Worm (Caenorhabditis elegans) whole organism, L4 larva: ENCODE data around the gene nstp-5.

Experiments used
- R02D3.7 ChIP-seq: fragments of 150-350 bp; sonication (generic microtip); optimal IDR thresholded peaks from 3 replicates; lab custom pipeline; 2014; ENCODE audit warnings: missing biosample characterization, missing genetic modification characterization
- T20F7.1 ChIP-seq: fragments of 200-800 bp; sonication (Bioruptor generic); optimal IDR thresholded peaks from 2 replicates; lab custom pipeline; 2018; ENCODE audit warnings: mild to moderate bottlenecking, missing genetic modification characterization, missing compliant biosample characterization
- T26A8.4 ChIP-seq: fragments of 200-800 bp; sonication (Bioruptor generic); IDR thresholded peaks from 2 replicates; pipeline ENCODE4 v1.3.6; 2022; ENCODE audit warnings: missing genetic modification characterization, missing compliant biosample characterization
- Y5F2A.4 ChIP-seq: fragments of 200-800 bp; sonication (Bioruptor generic); optimal IDR thresholded peaks from 2 replicates; lab custom pipeline; 2018; ENCODE audit warnings: mild to moderate bottlenecking, missing genetic modification characterization, missing compliant biosample characterization
- Y75B8A.6 ChIP-seq: fragments of 200-800 bp; sonication (Bioruptor generic); IDR thresholded peaks from 2 replicates; pipeline ENCODE4 v1.3.6; 2022; ENCODE audit warnings: missing genetic modification reagents, missing genetic modification characterization, missing compliant biosample characterization
- ZK337.2 ChIP-seq: fragments of 200-800 bp; sonication (Bioruptor generic); IDR thresholded peaks from 2 replicates; pipeline ENCODE4 v1.3.6; 2022; ENCODE audit warnings: missing genetic modification reagents, missing genetic modification characterization, missing compliant biosample characterization
- ama-1 ChIP-seq: fragments of 150-350 bp; optimal IDR thresholded peaks from 2 replicates; lab custom pipeline; 2014; ENCODE audit warnings: inconsistent platforms, mixed read lengths
- attf-4 ChIP-seq: sonication (generic microtip); optimal IDR thresholded peaks from 3 replicates; lab custom pipeline; 2017; ENCODE audit warnings: missing biosample characterization, missing genetic modification characterization
- ceh-20 ChIP-seq: fragments of 200-800 bp; sonication (Bioruptor generic); IDR thresholded peaks from 2 replicates; pipeline ENCODE4 v1.3.6; 2022; ENCODE audit warnings: missing genetic modification reagents, missing genetic modification characterization, missing compliant biosample characterization
- ceh-28 ChIP-seq: fragments of 150-350 bp; optimal IDR thresholded peaks from 2 replicates; lab custom pipeline; 2014; ENCODE audit warnings: missing biosample characterization, missing genetic modification reagents, missing genetic modification characterization
- ceh-82 ChIP-seq: sonication (generic microtip); optimal IDR thresholded peaks from 2 replicates; lab custom pipeline; 2017; ENCODE audit warnings: missing biosample characterization, missing genetic modification characterization
- ces-1 ChIP-seq: fragments of 150-350 bp; sonication (generic microtip); optimal IDR thresholded peaks from 4 replicates; lab custom pipeline; 2014; ENCODE audit warnings: missing biosample characterization, missing genetic modification reagents, missing genetic modification characterization
- dmd-6 ChIP-seq: fragments of 200-800 bp; sonication (Bioruptor generic); IDR thresholded peaks from 2 replicates; pipeline ENCODE4 v1.3.6; 2022; ENCODE audit warnings: missing genetic modification reagents, missing genetic modification characterization, missing compliant biosample characterization
- dmd-8 ChIP-seq: fragments of 200-800 bp; sonication (Bioruptor generic); IDR thresholded peaks from 2 replicates; pipeline ENCODE4 v1.3.6; 2022; ENCODE audit warnings: missing genetic modification characterization, missing compliant biosample characterization
- dpl-1 ChIP-seq: fragments of 150-350 bp; optimal IDR thresholded peaks from 2 replicates; lab custom pipeline; 2014; ENCODE audit warnings: missing biosample characterization, missing genetic modification reagents, missing genetic modification characterization
- dve-1 ChIP-seq: sonication (generic microtip); optimal IDR thresholded peaks from 2 replicates; lab custom pipeline; 2017; ENCODE audit warnings: antibody characterized with exemption, mild to moderate bottlenecking, missing genetic modification characterization, missing compliant biosample characterization; ENCODE audit not compliant: insufficient read depth
- hlh-11 ChIP-seq: fragments of 200-800 bp; sonication (Bioruptor generic); optimal IDR thresholded peaks from 2 replicates; lab custom pipeline; 2018; ENCODE audit warnings: mild to moderate bottlenecking, missing genetic modification characterization, missing compliant biosample characterization
- hlh-30 ChIP-seq: sonication (generic microtip); optimal IDR thresholded peaks from 2 replicates; lab custom pipeline; 2017; ENCODE audit warnings: antibody characterized with exemption, mild to moderate bottlenecking, missing genetic modification characterization, missing compliant biosample characterization; ENCODE audit not compliant: insufficient read depth
- hmg-1.1 ChIP-seq: fragments of 200-800 bp; sonication (Bioruptor generic); IDR thresholded peaks from 2 replicates; pipeline ENCODE4 v1.3.6; 2022; ENCODE audit warnings: missing genetic modification reagents, missing genetic modification characterization, missing compliant biosample characterization
- jun-1 ChIP-seq: fragments of 150-350 bp; optimal IDR thresholded peaks from 2 replicates; lab custom pipeline; 2014; ENCODE audit warnings: missing biosample characterization, missing genetic modification reagents, missing genetic modification characterization
- lin-15B ChIP-seq: fragments of 150-350 bp; sonication (generic microtip); optimal IDR thresholded peaks from 3 replicates; lab custom pipeline; 2014; ENCODE audit warnings: missing biosample characterization, missing genetic modification characterization
- lin-29 ChIP-seq: fragments of 200-800 bp; sonication (Bioruptor generic); IDR thresholded peaks from 2 replicates; pipeline ENCODE4 v1.3.6; 2022; ENCODE audit warnings: missing genetic modification reagents, missing genetic modification characterization, missing compliant biosample characterization
- lir-3 ChIP-seq: sonication (generic microtip); optimal IDR thresholded peaks from 2 replicates; lab custom pipeline; 2016; ENCODE audit warnings: mild to moderate bottlenecking, missing genetic modification characterization, missing compliant biosample characterization
- madf-9 ChIP-seq: fragments of 200-800 bp; sonication (Bioruptor generic); conservative IDR thresholded peaks from 2 replicates; pipeline ENCODE4 v1.3.6; 2022; ENCODE audit warnings: missing genetic modification reagents, missing genetic modification characterization, missing compliant biosample characterization
- mdl-1 ChIP-seq, 2 experiments: fragments of 150-350 bp in 1 of 2; sonication (generic microtip) in 1 of 2; optimal IDR thresholded peaks; 2 replicates each; lab custom pipeline; 2014 to 2017; ENCODE audit warnings: missing biosample characterization in 2 of 2, missing genetic modification characterization in 2 of 2
- mdt-29 ChIP-seq: fragments of 200-800 bp; sonication (Bioruptor generic); IDR thresholded peaks from 2 replicates; pipeline ENCODE4 v1.3.6; 2022; ENCODE audit warnings: missing genetic modification reagents, missing genetic modification characterization, missing compliant biosample characterization
- mep-1 ChIP-seq: fragments of 150-350 bp; sonication (generic microtip); optimal IDR thresholded peaks from 3 replicates; lab custom pipeline; 2014; ENCODE audit warnings: missing biosample characterization, missing genetic modification characterization
- mxl-3 ChIP-seq: fragments of 200-800 bp; sonication (Bioruptor generic); optimal IDR thresholded peaks from 2 replicates; lab custom pipeline; 2018; ENCODE audit warnings: mild to moderate bottlenecking, missing genetic modification characterization, missing compliant biosample characterization
- nhr-11 ChIP-seq: fragments of 150-350 bp; optimal IDR thresholded peaks from 2 replicates; lab custom pipeline; 2014; ENCODE audit warnings: missing biosample characterization, missing genetic modification characterization
- nhr-111 ChIP-seq: fragments of 200-800 bp; sonication (Bioruptor generic); optimal IDR thresholded peaks from 2 replicates; lab custom pipeline; 2018; ENCODE audit warnings: mild to moderate bottlenecking, missing genetic modification characterization, missing compliant biosample characterization
- nhr-237 ChIP-seq: sonication (generic microtip); optimal IDR thresholded peaks from 2 replicates; lab custom pipeline; 2017; ENCODE audit warnings: missing biosample characterization, missing genetic modification characterization
- nhr-28 ChIP-seq: fragments of 150-350 bp; optimal IDR thresholded peaks from 2 replicates; lab custom pipeline; 2014; ENCODE audit warnings: missing biosample characterization, missing genetic modification characterization
- nhr-48 ChIP-seq: sonication (generic microtip); optimal IDR thresholded peaks from 2 replicates; lab custom pipeline; 2016; ENCODE audit warnings: mild to moderate bottlenecking, missing genetic modification characterization, missing compliant biosample characterization
- nhr-6 ChIP-seq: fragments of 150-350 bp; optimal IDR thresholded peaks from 2 replicates; lab custom pipeline; 2014; ENCODE audit warnings: missing biosample characterization, missing genetic modification characterization
- nhr-76 ChIP-seq: fragments of 150-350 bp; optimal IDR thresholded peaks from 2 replicates; lab custom pipeline; 2014; ENCODE audit warnings: missing biosample characterization, missing genetic modification characterization
- nhr-77 ChIP-seq: fragments of 150-350 bp; optimal IDR thresholded peaks from 2 replicates; lab custom pipeline; 2014; ENCODE audit warnings: missing biosample characterization, missing genetic modification characterization
- pha-4 ChIP-seq, 2 experiments: fragments of 150-350 bp in 1 of 2; fragments of 200-800 bp in 1 of 2; sonication (Bioruptor generic) in 1 of 2; IDR thresholded peaks in 1 of 2; optimal IDR thresholded peaks in 1 of 2; 2 replicates each; pipeline versions ENCODE4 v1.3.6 to Lab custom; 2014 to 2022; ENCODE audit warnings: missing genetic modification characterization in 2 of 2, missing genetic modification reagents in 2 of 2, missing biosample characterization in 1 of 2, missing compliant biosample characterization in 1 of 2
- pqm-1 ChIP-seq: sonication (generic microtip); optimal IDR thresholded peaks from 2 replicates; lab custom pipeline; 2017; ENCODE audit warnings: missing biosample characterization, missing genetic modification characterization
- saeg-2 ChIP-seq: fragments of 200-800 bp; sonication (Bioruptor generic); IDR thresholded peaks from 2 replicates; pipeline ENCODE4 v1.3.6; 2022; ENCODE audit warnings: missing genetic modification reagents, missing genetic modification characterization, missing compliant biosample characterization
- snpc-4 ChIP-seq: fragments of 150-350 bp; optimal IDR thresholded peaks from 2 replicates; lab custom pipeline; 2014; ENCODE audit warnings: missing biosample characterization, missing genetic modification characterization
- zip-11 ChIP-seq: fragments of 200-800 bp; sonication (Bioruptor generic); IDR thresholded peaks from 2 replicates; pipeline ENCODE4 v1.3.6; 2022; ENCODE audit warnings: missing genetic modification characterization, missing compliant biosample characterization
- zip-2 ChIP-seq: fragments of 150-350 bp; optimal IDR thresholded peaks from 2 replicates; lab custom pipeline; 2014; ENCODE audit warnings: missing biosample characterization, missing genetic modification characterization
- ztf-7 ChIP-seq: fragments of 150-350 bp; optimal IDR thresholded peaks from 2 replicates; lab custom pipeline; 2014; ENCODE audit warnings: missing biosample characterization, missing genetic modification characterization

Gene nstp-5

ce11 chrIV:12901602-12902001, 46.3 kb downstream of the nstp-5 start (continued):
- TF ChIP-seq jun-1 (tag; lab: Kevin White, UChicago) (no peak), zip-2 (tag; lab: Kevin White, UChicago) (no peak), T20F7.1 (GFP tag; lab: Kevin White, UChicago) (no peak), nhr-76 (tag; lab: Kevin White, UChicago) (no peak), nhr-111 (GFP tag; lab: Kevin White, UChicago) (no peak), dve-1 (tag; lab: Kevin White, UChicago) (peak; percentile 3), ztf-7 (no peak), dpl-1 (no peak), Y75B8A.6 (GFP tag; lab: Robert Waterston, UW) (no peak), attf-4 (tag; lab: Kevin White, UChicago) (no peak), ama-1 (lab: Kevin White, UChicago) (no peak), R02D3.7 (tag; lab: Kevin White, UChicago) (no peak), mxl-3 (peak; percentile 19), madf-9 (GFP tag; lab: Robert Waterston, UW) (no peak), lir-3 (tag; lab: Kevin White, UChicago) (no peak), ceh-82 (no peak), lin-29 (no peak), mdt-29 (no peak), ZK337.2 (GFP tag; lab: Robert Waterston, UW) (no peak), ces-1 (no peak), hlh-11 (peak; percentile 20), saeg-2 (no peak), nhr-77 (peak; percentile 33), lin-15B (no peak), nhr-6 (tag; lab: Kevin White, UChicago) (no peak), nhr-28 (peak; percentile 67), Y5F2A.4 (GFP tag; lab: Kevin White, UChicago) (no peak), mep-1 (no peak), pha-4 (GFP tag; IDR thresholded peaks at IDR 0.05; lab: Robert Waterston, UW) (no peak), pha-4 (tag; optimal IDR thresholded peaks at IDR 0.05; lab: Kevin White, UChicago) (no peak), nhr-48 (tag; lab: Kevin White, UChicago) (no peak), hmg-1.1 (GFP tag; lab: Robert Waterston, UW) (no peak), mdl-1 (tag; optimal IDR thresholded peaks at IDR 0.05; lab: Kevin White, UChicago) (peak in 1 of 2 experiments; percentile 16), nhr-11 (tag; lab: Kevin White, UChicago) (no peak), ceh-28 (no peak), snpc-4 (tag; lab: Kevin White, UChicago) (no peak), ceh-20 (no peak), hlh-30 (tag; lab: Kevin White, UChicago) (peak; percentile 19), nhr-237 (tag; lab: Kevin White, UChicago) (no peak)

ce11 chrIV:12902430-12903110, 47.2 kb downstream of the nstp-5 start, which contains the start of gene K08D8.2:
TSS of gene K08D8.2 (plus strand) at chrIV:12903060.
- TF ChIP-seq zip-11 (no peak), dmd-8 (GFP tag; lab: Robert Waterston, UW) (no peak), nhr-77 (no peak), pqm-1 (tag; lab: Kevin White, UChicago) (peak; percentile 10), dmd-6 (peak; percentile 35; the same call in 1 of the 2 replicates), ama-1 (lab: Kevin White, UChicago) (no peak), hmg-1.1 (GFP tag; lab: Robert Waterston, UW) (no peak), T26A8.4 (GFP tag; lab: Robert Waterston, UW) (no peak)
